Worm (Caenorhabditis elegans) whole organism, late embryonic: ENCODE results near the gene lurp-4.
"Not testable (repeated sequence)": the region's sequence is repeated elsewhere in the genome, so short reads cannot be mapped to it uniquely, and the experiment has no call there.

Experiments used
- C08G9.2 ChIP-seq: sonication (generic microtip); optimal IDR thresholded peaks from 2 replicates; lab custom pipeline; 2016; ENCODE audit warnings: mild to moderate bottlenecking, missing genetic modification characterization, moderate library complexity, missing compliant biosample characterization
- C38D4.7 ChIP-seq: fragments of 200-800 bp; sonication (Bioruptor generic); optimal IDR thresholded peaks from 2 replicates; lab custom pipeline; 2018; ENCODE audit warnings: mild to moderate bottlenecking, missing genetic modification characterization, moderate library complexity, missing compliant biosample characterization
- F13H6.1 ChIP-seq: sonication (generic microtip); optimal IDR thresholded peaks from 2 replicates; lab custom pipeline; 2016; ENCODE audit warnings: missing genetic modification characterization, missing compliant biosample characterization
- Y22D7AL.16 ChIP-seq: sonication (generic microtip); optimal IDR thresholded peaks from 2 replicates; lab custom pipeline; 2016; ENCODE audit warnings: missing genetic modification characterization, missing compliant biosample characterization
- ama-1 ChIP-seq: fragments of 150-350 bp; optimal IDR thresholded peaks from 2 replicates; lab custom pipeline; 2014
- ceh-19 ChIP-seq: fragments of 200-800 bp; sonication (Bioruptor generic); optimal IDR thresholded peaks from 2 replicates; lab custom pipeline; 2018; ENCODE audit warnings: mild to moderate bottlenecking, missing genetic modification characterization, missing compliant biosample characterization
- ceh-2 ChIP-seq: sonication (generic microtip); optimal IDR thresholded peaks from 2 replicates; lab custom pipeline; 2016; ENCODE audit warnings: missing genotype, missing genetic modification characterization, missing compliant biosample characterization
- ceh-31 ChIP-seq: sonication (generic microtip); optimal IDR thresholded peaks from 2 replicates; lab custom pipeline; 2016; ENCODE audit warnings: missing genetic modification characterization, missing compliant biosample characterization
- ceh-48 ChIP-seq: sonication (generic microtip); optimal IDR thresholded peaks from 2 replicates; lab custom pipeline; 2016; ENCODE audit warnings: missing genetic modification characterization, inconsistent platforms, missing compliant biosample characterization
- ceh-6 ChIP-seq: fragments of 200-800 bp; sonication (Bioruptor generic); optimal IDR thresholded peaks from 2 replicates; lab custom pipeline; 2018; ENCODE audit warnings: mild to moderate bottlenecking, missing genetic modification characterization, missing compliant biosample characterization
- che-1 ChIP-seq: sonication (generic microtip); optimal IDR thresholded peaks from 2 replicates; lab custom pipeline; 2016; ENCODE audit warnings: mild to moderate bottlenecking, missing genetic modification characterization, missing compliant biosample characterization
- ets-4 ChIP-seq: sonication (generic microtip); optimal IDR thresholded peaks from 2 replicates; lab custom pipeline; 2016; ENCODE audit warnings: missing genetic modification characterization, missing compliant biosample characterization
- eyg-1 ChIP-seq: sonication (generic microtip); optimal IDR thresholded peaks from 2 replicates; lab custom pipeline; 2016; ENCODE audit warnings: missing genotype, missing genetic modification characterization, missing compliant biosample characterization
- fkh-10 ChIP-seq: fragments of 150-350 bp; optimal IDR thresholded peaks from 2 replicates; lab custom pipeline; 2014; ENCODE audit warnings: missing biosample characterization, missing genetic modification reagents, missing genetic modification characterization
- fkh-6 ChIP-seq: sonication (generic microtip); optimal IDR thresholded peaks from 2 replicates; lab custom pipeline; 2016; ENCODE audit warnings: missing genetic modification characterization, missing compliant biosample characterization
- hlh-13 ChIP-seq: fragments of 200-800 bp; sonication (Bioruptor generic); optimal IDR thresholded peaks from 2 replicates; lab custom pipeline; 2018; ENCODE audit warnings: mild to moderate bottlenecking, missing genetic modification characterization, missing compliant biosample characterization
- hlh-15 ChIP-seq: sonication (generic microtip); optimal IDR thresholded peaks from 2 replicates; lab custom pipeline; 2016; ENCODE audit warnings: missing genetic modification characterization, missing compliant biosample characterization
- hlh-30 ChIP-seq: sonication (generic microtip); optimal IDR thresholded peaks from 2 replicates; lab custom pipeline; 2017; ENCODE audit warnings: antibody characterized with exemption, missing genetic modification characterization, missing compliant biosample characterization; ENCODE audit not compliant: insufficient read depth
- mec-3 ChIP-seq: sonication (generic microtip); optimal IDR thresholded peaks from 2 replicates; lab custom pipeline; 2016; ENCODE audit warnings: borderline replicate concordance, missing genetic modification characterization, missing compliant biosample characterization
- nfya-1 ChIP-seq: sonication (generic microtip); optimal IDR thresholded peaks from 2 replicates; lab custom pipeline; 2017; ENCODE audit warnings: missing genetic modification characterization, mild to moderate bottlenecking, missing compliant biosample characterization, antibody characterized with exemption, moderate library complexity
- odd-2 ChIP-seq: sonication (generic microtip); optimal IDR thresholded peaks from 2 replicates; lab custom pipeline; 2017; ENCODE audit warnings: antibody characterized with exemption, mild to moderate bottlenecking, missing genetic modification characterization, missing compliant biosample characterization
- pag-3 ChIP-seq: sonication (generic microtip); optimal IDR thresholded peaks from 2 replicates; lab custom pipeline; 2016; ENCODE audit warnings: missing compliant biosample characterization, missing genetic modification characterization, borderline replicate concordance
- pat-9 ChIP-seq: fragments of 200-800 bp; sonication (Bioruptor generic); optimal IDR thresholded peaks from 2 replicates; lab custom pipeline; 2018; ENCODE audit warnings: mild to moderate bottlenecking, missing genetic modification characterization, moderate library complexity, missing compliant biosample characterization
- pha-2 ChIP-seq: sonication (generic microtip); optimal IDR thresholded peaks from 2 replicates; lab custom pipeline; 2017; ENCODE audit warnings: mild to moderate bottlenecking, missing genetic modification characterization, missing compliant biosample characterization
- pha-4 ChIP-seq: fragments of 150-350 bp; optimal IDR thresholded peaks from 2 replicates; lab custom pipeline; 2018; ENCODE audit warnings: missing biosample characterization, missing genetic modification reagents, missing genetic modification characterization
- pqm-1 ChIP-seq: sonication (generic microtip); optimal IDR thresholded peaks from 2 replicates; lab custom pipeline; 2016; ENCODE audit warnings: missing genetic modification characterization, missing compliant biosample characterization
- ref-2 ChIP-seq: sonication (generic microtip); optimal IDR thresholded peaks from 2 replicates; lab custom pipeline; 2016; ENCODE audit warnings: missing genetic modification characterization, missing compliant biosample characterization
- sdc-2 ChIP-seq: sonication (generic microtip); optimal IDR thresholded peaks from 2 replicates; lab custom pipeline; 2016; ENCODE audit warnings: missing genotype, missing genetic modification characterization, missing compliant biosample characterization
- sox-2 ChIP-seq: fragments of 200-800 bp; sonication (Bioruptor generic); IDR thresholded peaks from 2 replicates; pipeline ENCODE4 v1.3.6; 2022; ENCODE audit warnings: missing genetic modification reagents, missing genetic modification characterization, missing compliant biosample characterization
- sox-4 ChIP-seq: sonication (generic microtip); optimal IDR thresholded peaks from 2 replicates; lab custom pipeline; 2017; ENCODE audit warnings: mild to moderate bottlenecking, missing genetic modification characterization, inconsistent platforms, missing compliant biosample characterization
- syd-9 ChIP-seq: sonication (generic microtip); optimal IDR thresholded peaks from 2 replicates; lab custom pipeline; 2016; ENCODE audit warnings: mild to moderate bottlenecking, missing genetic modification characterization, moderate library complexity, missing compliant biosample characterization
- tbx-7 ChIP-seq: sonication (generic microtip); optimal IDR thresholded peaks from 2 replicates; lab custom pipeline; 2016; ENCODE audit warnings: missing genotype, missing genetic modification characterization, missing compliant biosample characterization
- ttx-3 ChIP-seq: sonication (generic microtip); optimal IDR thresholded peaks from 2 replicates; lab custom pipeline; 2016; ENCODE audit warnings: missing genetic modification reagents, missing genetic modification characterization, missing compliant biosample characterization
- unc-3 ChIP-seq, 2 experiments: fragments of 200-800 bp in 1 of 2; sonication (Bioruptor generic) in 1 of 2; sonication (generic microtip) in 1 of 2; conservative IDR thresholded peaks in 1 of 2; optimal IDR thresholded peaks in 1 of 2; 2 replicates each; pipeline versions ENCODE4 v1.3.6 to Lab custom; 2016 to 2022; ENCODE audit warnings: missing compliant biosample characterization in 2 of 2, missing genetic modification characterization in 2 of 2, missing genetic modification reagents in 1 of 2
- unc-42 ChIP-seq: sonication (generic microtip); optimal IDR thresholded peaks from 2 replicates; lab custom pipeline; 2016; ENCODE audit warnings: missing genotype, missing genetic modification characterization, missing compliant biosample characterization
- unc-86 ChIP-seq: sonication (generic microtip); optimal IDR thresholded peaks from 2 replicates; lab custom pipeline; 2016; ENCODE audit warnings: missing genetic modification characterization, missing compliant biosample characterization
- zip-5 ChIP-seq: sonication (generic microtip); optimal IDR thresholded peaks from 2 replicates; lab custom pipeline; 2016; ENCODE audit warnings: missing genetic modification characterization, missing compliant biosample characterization
- ztf-16 ChIP-seq: sonication (generic microtip); optimal IDR thresholded peaks from 2 replicates; lab custom pipeline; 2017; ENCODE audit warnings: missing genetic modification characterization, missing compliant biosample characterization

Gene lurp-4

DNA sequence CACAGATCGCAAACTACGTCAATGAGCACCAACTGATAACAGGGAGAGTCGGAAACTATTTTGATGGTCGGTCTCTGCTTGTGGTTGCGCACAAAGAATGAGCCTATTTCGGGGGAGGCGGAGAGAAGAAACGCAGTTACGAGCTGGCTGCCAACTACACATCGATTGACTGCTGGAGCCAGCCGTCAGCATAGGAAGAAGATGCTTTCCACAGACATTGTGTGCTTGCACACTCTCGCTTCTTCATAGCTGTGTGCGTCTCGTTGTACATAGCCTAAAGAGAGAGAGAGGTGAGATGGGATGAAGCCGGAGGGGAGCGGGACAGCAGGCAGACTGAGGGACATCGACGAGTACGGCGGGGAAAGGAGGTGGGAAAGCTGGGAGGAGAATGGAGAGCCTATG, 38.0 kb downstream of the lurp-4 start (continued):
- TF ChIP-seq ets-4 (tag; lab: Kevin White, UChicago) (no peak), Y22D7AL.16 (no peak), hlh-15 (tag; lab: Kevin White, UChicago) (no peak), unc-42 (peak; percentile 78), hlh-30 (tag; lab: Kevin White, UChicago) (no peak), C08G9.2 (tag; lab: Kevin White, UChicago) (peak; percentile 52), fkh-10 (GFP tag; lab: Kevin White, UChicago) (no peak), sox-2 (no peak), ttx-3 (tag; lab: Kevin White, UChicago) (no peak), pqm-1 (tag; lab: Kevin White, UChicago) (no peak), C38D4.7 (GFP tag; lab: Kevin White, UChicago) (peak; percentile 8), syd-9 (peak; percentile 26), pha-2 (tag; lab: Kevin White, UChicago) (no peak), nfya-1 (tag; lab: Kevin White, UChicago) (peak; percentile 74), F13H6.1 (tag; lab: Kevin White, UChicago) (peak; percentile 7), ceh-6 (GFP tag; lab: Kevin White, UChicago) (no peak), fkh-6 (no peak)

ce11 chrV:13131487-13131886, 39.0 kb downstream of the lurp-4 start:
- TF ChIP-seq ceh-19, result no peak
- no peak for TF ChIP-seq fkh-10 (GFP tag; lab: Kevin White, UChicago)
- no peak for TF ChIP-seq sox-4 (tag; lab: Kevin White, UChicago)
- no peak for TF ChIP-seq F13H6.1 (tag; lab: Kevin White, UChicago)

ce11 chrV:13133380-13133779, 40.9 kb downstream of the lurp-4 start, which contains the start of gene B0365.9:
Gene B0365.9 (minus strand): TSS chrV:13133565.
- TF ChIP-seq pha-2 (tag; lab: Kevin White, UChicago), result no peak
- no peak for TF ChIP-seq sdc-2 (tag; lab: Kevin White, UChicago)
- no peak for TF ChIP-seq ceh-19
- TF ChIP-seq ama-1 (lab: Kevin White, UChicago), result no peak
- TF ChIP-seq tbx-7 (tag; lab: Kevin White, UChicago), result no peak
- no peak for TF ChIP-seq ttx-3 (tag; lab: Kevin White, UChicago)
- TF ChIP-seq unc-3 (GFP tag; conservative IDR thresholded peaks at IDR 0.05; lab: Robert Waterston, UW), result no peak
- TF ChIP-seq unc-3 (tag; optimal IDR thresholded peaks at IDR 0.05; lab: Kevin White, UChicago), result no peak
- no peak for TF ChIP-seq ceh-31
- TF ChIP-seq ceh-6 (GFP tag; lab: Kevin White, UChicago), result no peak
- no peak for TF ChIP-seq hlh-13
- TF ChIP-seq ref-2 (tag; lab: Kevin White, UChicago), result no peak
- no peak for TF ChIP-seq ceh-2
- no peak for TF ChIP-seq ceh-48 (tag; lab: Kevin White, UChicago)

DNA sequence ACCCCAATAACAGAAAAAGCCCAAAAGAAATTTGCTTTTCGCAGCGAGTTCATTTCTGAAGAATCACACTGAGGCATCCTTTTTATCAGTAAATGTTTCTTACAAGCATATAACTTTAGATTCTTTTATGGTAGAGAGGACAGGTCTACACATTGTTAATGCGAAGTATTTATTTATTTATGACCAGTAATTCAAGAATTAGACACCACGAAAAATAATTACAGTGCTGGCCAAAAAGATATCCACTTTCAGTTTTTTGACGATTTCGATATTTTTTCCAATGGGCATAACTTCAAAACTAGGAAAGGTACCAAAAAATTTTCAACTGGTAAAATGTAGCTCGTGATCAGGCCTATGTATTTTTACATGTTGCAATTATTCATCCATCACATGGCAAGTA, 42.3 kb downstream of the lurp-4 start, which contains the start of gene clec-225:
clec-225 (minus strand) TSS at position 101 of the 400 bp plus-strand sequence.
- TF ChIP-seq F13H6.1 (tag; lab: Kevin White, UChicago); unc-3 (GFP tag; conservative IDR thresholded peaks at IDR 0.05; lab: Robert Waterston, UW); unc-3 (tag; optimal IDR thresholded peaks at IDR 0.05; lab: Kevin White, UChicago); ztf-16 (tag; lab: Kevin White, UChicago): not testable (repeated sequence)

- TF ChIP-seq odd-2 (tag; lab: Kevin White, UChicago) (no peak), hlh-13 (no peak), pag-3 (no peak), tbx-7 (tag; lab: Kevin White, UChicago) (no peak), ttx-3 (tag; lab: Kevin White, UChicago) (no peak), C08G9.2 (tag; lab: Kevin White, UChicago) (no peak), zip-5 (tag; lab: Kevin White, UChicago) (no peak), ama-1 (lab: Kevin White, UChicago) (no peak), eyg-1 (no peak), che-1 (tag; lab: Kevin White, UChicago) (no peak), pat-9 (tag; lab: Kevin White, UChicago) (no peak), fkh-10 (GFP tag; lab: Kevin White, UChicago) (no peak), mec-3 (tag; lab: Kevin White, UChicago) (no peak), unc-86 (tag; lab: Kevin White, UChicago) (no peak), pha-4 (no peak), hlh-15 (tag; lab: Kevin White, UChicago) (no peak)
These were observed 45.5 kb downstream of the lurp-4 start, which contains the start of gene clec-41 for ce11 chrV:13137955-13138354. Gene clec-41 (minus strand): TSS chrV:13138101.
